Worm (Caenorhabditis elegans) whole organism, midembryonic: ENCODE data around the gene C24A8.6.
"Not testable (repeated sequence)": the region's sequence is repeated elsewhere in the genome, so short reads cannot be mapped to it uniquely, and the experiment has no call there.

Source experiments
- T22C8.4 ChIP-seq: fragments of 200-800 bp; sonication (Bioruptor generic); IDR thresholded peaks from 2 replicates; pipeline ENCODE4 v1.3.6; 2022; ENCODE audit warnings: missing genetic modification characterization, missing compliant biosample characterization
- cog-1 ChIP-seq: sonication (generic microtip); optimal IDR thresholded peaks from 2 replicates; lab custom pipeline; 2016; ENCODE audit warnings: missing genetic modification characterization, missing compliant biosample characterization
- flt-1 ChIP-seq: fragments of 200-800 bp; sonication (Bioruptor generic); IDR thresholded peaks from 2 replicates; pipeline ENCODE4 v1.3.6; 2022; ENCODE audit warnings: missing genetic modification characterization, missing compliant biosample characterization
- klf-2 ChIP-seq: fragments of 200-800 bp; sonication (Bioruptor generic); conservative IDR thresholded peaks from 2 replicates; pipeline ENCODE4 v1.3.6; 2022; ENCODE audit warnings: missing genetic modification reagents, missing genetic modification characterization, missing compliant biosample characterization
- med-1 ChIP-seq: sonication (generic microtip); optimal IDR thresholded peaks from 2 replicates; lab custom pipeline; 2017; ENCODE audit warnings: missing genetic modification characterization, mild to moderate bottlenecking, missing compliant biosample characterization, antibody characterized with exemption, missing genetic modification reagents; ENCODE audit not compliant: insufficient read depth
- ref-1 ChIP-seq: fragments of 200-800 bp; sonication (Bioruptor generic); conservative IDR thresholded peaks from 2 replicates; pipeline ENCODE4 v1.3.6; 2022; ENCODE audit warnings: missing genetic modification reagents, missing genetic modification characterization, missing compliant biosample characterization
- tab-1 ChIP-seq: fragments of 200-800 bp; sonication (Bioruptor generic); IDR thresholded peaks from 2 replicates; pipeline ENCODE4 v1.3.6; 2022; ENCODE audit warnings: missing genetic modification characterization, missing compliant biosample characterization
- ztf-23 ChIP-seq: fragments of 200-800 bp; sonication (Bioruptor generic); IDR thresholded peaks from 2 replicates; pipeline ENCODE4 v1.3.6; 2022; ENCODE audit warnings: missing genetic modification reagents, missing genetic modification characterization, missing compliant biosample characterization
- ztf-29 ChIP-seq: fragments of 200-800 bp; sonication (Bioruptor generic); IDR thresholded peaks from 2 replicates; pipeline ENCODE4 v1.3.6; 2022; ENCODE audit warnings: missing genetic modification reagents, missing genetic modification characterization, missing compliant biosample characterization

C24A8.6 gene

DNA sequence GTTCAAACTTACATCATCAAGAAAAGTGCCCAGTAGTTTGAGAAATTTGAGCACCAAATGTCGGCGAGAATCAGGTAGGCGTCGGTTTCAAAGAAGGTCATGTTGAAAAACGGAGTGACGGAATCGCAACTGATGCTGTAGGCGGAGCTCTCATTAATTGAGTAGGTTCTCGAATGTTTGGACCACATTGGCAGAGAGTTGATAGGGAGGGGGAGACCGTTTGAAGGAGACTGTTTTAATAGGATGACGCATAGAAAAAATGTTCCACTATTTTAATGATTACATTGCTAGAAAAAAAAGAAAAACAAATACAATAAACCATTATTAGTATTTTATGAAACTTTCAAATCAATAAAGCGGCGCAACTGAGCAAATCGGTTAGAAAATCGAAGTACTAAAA, 31.0 kb upstream of the C24A8.6 start, which contains the start of gene F14H12.17:
Gene F14H12.17, minus strand, starts transcription at position 101 of the 400 bp plus-strand sequence.
- no peak for TF ChIP-seq cog-1
- no peak for TF ChIP-seq T22C8.4
- TF ChIP-seq med-1 (GFP tag; lab: Kevin White, UChicago) = no peak
- TF ChIP-seq ztf-29 (GFP tag; lab: Robert Waterston, UW) = no peak
- TF ChIP-seq ztf-23 (GFP tag; lab: Robert Waterston, UW) = no peak

ce11 chrX:4362522-4362921, 30.3 kb upstream of the C24A8.6 start, which contains the start of gene F14H12.7:
TSS of gene F14H12.7 (minus strand) at chrX:4362622.
- TF ChIP-seq ztf-23 (GFP tag; lab: Robert Waterston, UW) (no peak), klf-2 (GFP tag; lab: Robert Waterston, UW) (no peak), cog-1 (no peak), flt-1 (GFP tag; lab: Robert Waterston, UW) (no peak), T22C8.4 (no peak), ref-1 (GFP tag; lab: Robert Waterston, UW) (no peak), med-1 (GFP tag; lab: Kevin White, UChicago) (no peak)

DNA sequence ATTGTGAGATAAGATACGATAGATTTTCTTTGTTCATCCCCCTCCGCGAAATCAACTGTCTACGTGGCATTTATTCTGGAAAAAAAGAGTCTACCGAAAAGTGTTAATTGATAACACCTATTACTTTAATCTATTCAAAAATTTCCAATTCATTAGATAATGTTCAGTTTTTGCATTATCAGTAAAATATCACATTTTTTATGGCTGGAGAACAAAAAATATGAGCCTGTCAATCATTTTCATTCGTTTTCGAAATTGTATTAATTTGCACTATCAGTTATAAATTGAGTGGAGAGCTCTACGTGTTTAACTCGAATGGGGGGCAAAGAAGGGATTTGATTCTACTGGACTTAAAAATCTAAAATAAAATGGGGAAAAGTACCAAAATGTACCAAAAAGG, 26.8 kb upstream of the C24A8.6 start:
- TF ChIP-seq ref-1 (GFP tag; lab: Robert Waterston, UW) (no peak), klf-2 (GFP tag; lab: Robert Waterston, UW) (no peak), cog-1 (no peak), tab-1 (no peak), ztf-29 (GFP tag; lab: Robert Waterston, UW) (no peak), flt-1 (GFP tag; lab: Robert Waterston, UW) (no peak), med-1 (GFP tag; lab: Kevin White, UChicago) (no peak), T22C8.4 (no peak), ztf-23 (GFP tag; lab: Robert Waterston, UW) (no peak)

DNA sequence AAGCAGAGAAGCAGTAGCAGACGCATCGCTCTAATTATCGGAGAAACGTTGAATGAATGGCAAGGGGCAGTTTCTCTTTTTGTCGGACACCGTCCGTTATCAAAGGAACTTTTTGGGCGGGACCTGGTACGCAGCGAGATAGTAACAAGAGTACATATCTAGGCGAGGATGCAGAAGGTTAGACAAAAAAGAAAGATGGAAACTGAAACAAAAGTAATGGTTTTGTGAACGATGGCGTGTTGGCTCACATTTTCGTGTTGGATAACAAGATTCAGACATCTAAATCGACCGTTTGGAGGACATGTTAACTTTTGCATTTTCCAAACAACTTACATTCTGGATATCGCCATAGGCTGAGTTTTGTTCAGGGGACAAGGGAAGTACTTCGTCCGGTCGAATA, 25.3 kb upstream of the C24A8.6 start, which contains the start of gene F14H12.6:
Gene F14H12.6, minus strand, starts transcription at position 101 of the 400 bp plus-strand sequence.
- TF ChIP-seq tab-1 (no peak), ref-1 (GFP tag; lab: Robert Waterston, UW) (no peak), flt-1 (GFP tag; lab: Robert Waterston, UW) (no peak), ztf-29 (GFP tag; lab: Robert Waterston, UW) (no peak), med-1 (GFP tag; lab: Kevin White, UChicago) (no peak), T22C8.4 (no peak), cog-1 (no peak), ztf-23 (GFP tag; lab: Robert Waterston, UW) (no peak)

- TF ChIP-seq ztf-29 (GFP tag; lab: Robert Waterston, UW) = no peak
- TF ChIP-seq med-1 (GFP tag; lab: Kevin White, UChicago) = no peak
- TF ChIP-seq ztf-23 (GFP tag; lab: Robert Waterston, UW) = no peak
- no peak for TF ChIP-seq tab-1
- TF ChIP-seq ref-1 (GFP tag; lab: Robert Waterston, UW) = no peak
- no peak for TF ChIP-seq klf-2 (GFP tag; lab: Robert Waterston, UW)
- TF ChIP-seq T22C8.4 = no peak
- TF ChIP-seq flt-1 (GFP tag; lab: Robert Waterston, UW) = no peak
- TF ChIP-seq cog-1 = no peak
Observed at ce11 chrX:4353318-4353717, 21.1 kb upstream of the C24A8.6 start, which contains the start of gene col-165. TSS of gene col-165 (plus strand) at chrX:4353618.

DNA sequence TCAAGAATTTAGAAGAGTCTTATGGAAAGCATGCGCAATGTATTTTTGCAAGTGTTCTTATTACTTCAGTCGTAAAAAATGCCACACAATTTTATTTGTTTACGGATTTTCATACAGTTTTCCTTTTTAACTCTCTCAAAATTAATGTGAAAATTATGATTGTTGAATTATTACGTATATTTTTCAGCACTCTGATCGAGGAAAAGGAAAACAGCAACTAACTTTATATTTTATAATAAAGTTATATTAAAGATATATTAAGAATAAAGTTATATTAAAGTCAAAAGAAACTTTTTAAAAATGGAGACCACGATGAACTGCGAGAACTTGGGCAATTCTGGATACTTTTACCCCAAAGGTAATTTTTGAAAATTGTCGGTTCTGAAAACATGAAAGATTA, 18.0 kb upstream of the C24A8.6 start, which contains the start of gene F14H12.2:
Gene F14H12.2, plus strand, starts transcription at position 301 of the 400 bp plus-strand sequence.
- TF ChIP-seq med-1 (GFP tag; lab: Kevin White, UChicago) (no peak), flt-1 (GFP tag; lab: Robert Waterston, UW) (no peak), cog-1 (no peak), ref-1 (GFP tag; lab: Robert Waterston, UW) (no peak), tab-1 (no peak), ztf-23 (GFP tag; lab: Robert Waterston, UW) (no peak), ztf-29 (GFP tag; lab: Robert Waterston, UW) (no peak), T22C8.4 (no peak)

DNA sequence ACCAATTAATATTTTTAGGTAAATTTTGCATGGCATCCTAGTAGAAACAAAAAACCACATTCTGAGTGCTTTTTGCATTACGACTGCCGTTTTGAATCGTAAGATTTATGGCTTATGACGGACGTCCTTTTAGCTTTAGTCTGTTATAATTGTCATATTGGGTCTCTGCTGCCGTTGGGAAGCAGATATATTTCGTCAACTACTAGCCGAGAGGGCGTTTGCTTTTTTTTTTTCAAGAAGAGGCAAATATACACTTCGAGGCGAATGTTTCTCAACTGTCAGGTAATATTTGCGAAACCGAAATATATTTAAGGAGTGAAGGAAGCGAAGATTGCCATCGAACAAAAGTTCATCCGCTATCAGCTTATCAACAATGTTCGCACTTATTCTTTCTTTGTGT, 11.7 kb upstream of the C24A8.6 start, which contains the start of gene F14H12.3:
Gene F14H12.3, plus strand, starts transcription at position 301 of the 400 bp plus-strand sequence.
- TF ChIP-seq med-1 (GFP tag; lab: Kevin White, UChicago) (no peak), tab-1 (no peak), ztf-29 (GFP tag; lab: Robert Waterston, UW) (no peak), flt-1 (GFP tag; lab: Robert Waterston, UW) (no peak), klf-2 (GFP tag; lab: Robert Waterston, UW) (no peak), ref-1 (GFP tag; lab: Robert Waterston, UW) (no peak), cog-1 (no peak), T22C8.4 (no peak), ztf-23 (GFP tag; lab: Robert Waterston, UW) (no peak)

DNA sequence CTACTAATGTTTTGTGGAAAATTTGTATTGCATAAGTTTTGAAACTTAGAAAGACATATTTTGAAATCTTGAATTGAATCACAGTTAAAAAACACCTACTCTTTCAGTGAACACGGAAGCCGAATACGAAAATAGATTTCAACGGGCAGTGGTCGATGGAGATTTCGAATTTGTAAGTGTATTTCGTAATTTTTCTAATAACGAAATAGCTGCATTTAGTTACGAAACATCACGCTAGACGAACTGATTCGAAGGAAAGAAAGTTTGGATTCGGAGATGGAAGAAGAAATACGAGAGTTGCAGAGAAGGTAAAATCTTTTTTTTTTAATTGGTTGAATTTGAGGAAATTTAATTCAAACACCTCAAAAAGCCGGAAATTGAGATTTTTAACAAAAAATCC, 10.5 kb upstream of the C24A8.6 start:
- TF ChIP-seq med-1 (GFP tag; lab: Kevin White, UChicago) (no peak), ztf-29 (GFP tag; lab: Robert Waterston, UW) (no peak), cog-1 (no peak), ref-1 (GFP tag; lab: Robert Waterston, UW) (no peak), T22C8.4 (no peak), flt-1 (GFP tag; lab: Robert Waterston, UW) (no peak)

DNA sequence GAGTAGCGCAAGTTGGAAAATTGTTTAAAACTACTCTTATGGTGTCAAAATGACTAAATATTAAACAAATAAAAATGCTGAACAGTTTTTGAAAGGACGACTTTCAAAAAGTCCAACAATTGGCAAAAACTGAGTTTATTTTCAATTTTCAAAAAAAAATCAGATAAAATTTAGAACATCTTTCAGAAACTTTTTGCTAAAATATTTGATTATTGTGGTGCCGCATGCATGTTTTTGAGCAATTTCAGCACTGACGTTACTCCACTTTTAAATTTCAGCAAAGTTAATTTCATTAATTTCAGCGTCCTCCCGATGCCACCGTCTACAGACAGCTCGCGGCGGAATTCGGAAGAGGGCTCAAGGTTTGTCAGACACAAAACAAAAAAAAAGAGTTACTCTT, 7.1 kb upstream of the C24A8.6 start, which contains the start of gene cst-1:
Gene cst-1, plus strand, starts transcription at position 301 of the 400 bp plus-strand sequence.
- TF ChIP-seq med-1 (GFP tag; lab: Kevin White, UChicago); flt-1 (GFP tag; lab: Robert Waterston, UW); ref-1 (GFP tag; lab: Robert Waterston, UW): not testable (repeated sequence)

ce11 chrX:4335950-4336349, 3.7 kb upstream of the C24A8.6 start, which contains the start of gene cst-2:
TSS of gene cst-2 (minus strand) at chrX:4336050.
- not testable (repeated sequence) for TF ChIP-seq ztf-23 (GFP tag; lab: Robert Waterston, UW); cog-1; ztf-29 (GFP tag; lab: Robert Waterston, UW)
